Fruit fly (Drosophila melanogaster): Measurements from ENCODE around the gene Alp1.
A peak's percentile ranks its signal among the peaks of the same experiment; 100 is the strongest.

Gene Alp1

dm6 chr3L:21412140-21412539 is 32.5 kb downstream of the Alp1 start (continued):
- TF ChIP-seq CG6813 (GFP tag; optimal IDR thresholded peaks at IDR 0.05) (peak; percentile 39), CG4328 (GFP tag; optimal IDR thresholded peaks at IDR 0.05) (peak; percentile 7), Ssrp (tag; optimal IDR thresholded peaks at IDR 0.05) (no peak), lmd (GFP tag; IDR thresholded peaks at IDR 0.05) (no peak), amos (GFP tag; IDR thresholded peaks at IDR 0.05; ENCODE audit: partially characterized antibody) (no peak), CG12942 (GFP tag; optimal IDR thresholded peaks at IDR 0.05) (no peak), Camta (GFP tag; optimal IDR thresholded peaks at IDR 0.05) (peak; percentile 27), Bteb2 (GFP tag; optimal IDR thresholded peaks at IDR 0.05) (no peak), CG8924 (tag; optimal IDR thresholded peaks at IDR 0.05) (no peak), CG33213 (GFP tag; optimal IDR thresholded peaks at IDR 0.05) (no peak), ken (GFP tag; IDR thresholded peaks at IDR 0.05) (no peak), CG8944 (GFP tag; optimal IDR thresholded peaks at IDR 0.05) (no peak), crp (GFP tag; optimal IDR thresholded peaks at IDR 0.05) (no peak), ttk (GFP tag; IDR thresholded peaks at IDR 0.05) (no peak), tll (GFP tag; optimal IDR thresholded peaks at IDR 0.05) (no peak), knrl (GFP tag; IDR thresholded peaks at IDR 0.05; ENCODE audit: partially characterized antibody) (no peak), CG30020 (tag; optimal IDR thresholded peaks at IDR 0.05) (no peak), Asciz (GFP tag; optimal IDR thresholded peaks at IDR 0.05) (peak; percentile 61), CG4282 (GFP tag; optimal IDR thresholded peaks at IDR 0.05) (no peak), CG8765 (GFP tag; IDR thresholded peaks at IDR 0.05) (no peak), fd102C (GFP tag; optimal IDR thresholded peaks at IDR 0.05) (no peak), HmgZ (tag; optimal IDR thresholded peaks at IDR 0.05) (no peak), mam (GFP tag; optimal IDR thresholded peaks at IDR 0.05) (no peak), CG8478 (optimal IDR thresholded peaks at IDR 0.05) (no peak), az2 (GFP tag; optimal IDR thresholded peaks at IDR 0.05) (no peak), CG16779 (GFP tag; IDR thresholded peaks at IDR 0.05) (no peak), Meics (GFP tag; optimal IDR thresholded peaks at IDR 0.05) (peak; percentile 8), CG12219 (GFP tag; optimal IDR thresholded peaks at IDR 0.05) (peak; percentile 6), CG8281 (tag; optimal IDR thresholded peaks at IDR 0.05) (peak; percentile 9), pfk (GFP tag; optimal IDR thresholded peaks at IDR 0.05) (no peak), CG17568 (GFP tag; optimal IDR thresholded peaks at IDR 0.05) (peak; percentile 30), CG9797 (GFP tag; optimal IDR thresholded peaks at IDR 0.05) (no peak), shn (GFP tag; optimal IDR thresholded peaks at IDR 0.05) (no peak), ind (GFP tag; optimal IDR thresholded peaks at IDR 0.05) (no peak), HLH4C (GFP tag; IDR thresholded peaks at IDR 0.05; ENCODE audit: partially characterized antibody) (no peak), dati (GFP tag; IDR thresholded peaks at IDR 0.05) (no peak), Mrtf (GFP tag; IDR thresholded peaks at IDR 0.05) (no peak), vfl (GFP tag; optimal IDR thresholded peaks at IDR 0.05) (no peak), Taf1 (GFP tag; IDR thresholded peaks at IDR 0.05) (no peak), wdn (GFP tag; IDR thresholded peaks at IDR 0.05) (no peak), B-H1 (GFP tag; IDR thresholded peaks at IDR 0.05) (no peak), CG1832 (GFP tag; optimal IDR thresholded peaks at IDR 0.05) (no peak), CTCF (GFP tag; optimal IDR thresholded peaks at IDR 0.05) (no peak), CG4617 (GFP tag; optimal IDR thresholded peaks at IDR 0.05; ENCODE audit: borderline replicate concordance) (no peak), gsb-n (tag; optimal IDR thresholded peaks at IDR 0.05) (no peak), pan (optimal IDR thresholded peaks at IDR 0.05) (no peak), pan (GFP tag; optimal IDR thresholded peaks at IDR 0.05 in 1 of 2, IDR thresholded peaks at IDR 0.05 in 1 of 2) (peak in 1 of 2 experiments; percentile 8), kni (GFP tag; optimal IDR thresholded peaks at IDR 0.05) (no peak), CG2678 (tag; optimal IDR thresholded peaks at IDR 0.05) (peak; percentile 59), peb (GFP tag; IDR thresholded peaks at IDR 0.05) (no peak), Tbp (GFP tag; optimal IDR thresholded peaks at IDR 0.05) (no peak), CG2199 (GFP tag; IDR thresholded peaks at IDR 0.05) (no peak), CG7556 (GFP tag; optimal IDR thresholded peaks at IDR 0.05) (no peak)

All from whole organism, embryonic.